Worm (Caenorhabditis elegans) whole organism, L4 larva: ENCODE results near the gene str-85.

Experiments
- F37D6.2 ChIP-seq: sonication (generic microtip); optimal IDR thresholded peaks from 2 replicates; lab custom pipeline; 2016; ENCODE audit warnings: mild to moderate bottlenecking, missing genetic modification characterization, missing compliant biosample characterization
- Y5F2A.4 ChIP-seq: fragments of 200-800 bp; sonication (Bioruptor generic); optimal IDR thresholded peaks from 2 replicates; lab custom pipeline; 2018; ENCODE audit warnings: mild to moderate bottlenecking, missing genetic modification characterization, missing compliant biosample characterization
- Y75B8A.6 ChIP-seq: fragments of 200-800 bp; sonication (Bioruptor generic); IDR thresholded peaks from 2 replicates; pipeline ENCODE4 v1.3.6; 2022; ENCODE audit warnings: missing genetic modification reagents, missing genetic modification characterization, missing compliant biosample characterization
- ama-1 ChIP-seq: fragments of 150-350 bp; optimal IDR thresholded peaks from 2 replicates; lab custom pipeline; 2014; ENCODE audit warnings: inconsistent platforms, mixed read lengths
- arid-1 ChIP-seq: fragments of 200-800 bp; sonication (Bioruptor generic); conservative IDR thresholded peaks from 2 replicates; pipeline ENCODE4 v1.3.6; 2022; ENCODE audit warnings: missing genetic modification reagents, missing genetic modification characterization, missing compliant biosample characterization
- attf-4 ChIP-seq: sonication (generic microtip); optimal IDR thresholded peaks from 3 replicates; lab custom pipeline; 2017; ENCODE audit warnings: missing biosample characterization, missing genetic modification characterization
- ceh-20 ChIP-seq: fragments of 200-800 bp; sonication (Bioruptor generic); IDR thresholded peaks from 2 replicates; pipeline ENCODE4 v1.3.6; 2022; ENCODE audit warnings: missing genetic modification reagents, missing genetic modification characterization, missing compliant biosample characterization
- ceh-32 ChIP-seq: sonication (generic microtip); optimal IDR thresholded peaks from 2 replicates; lab custom pipeline; 2016; ENCODE audit warnings: mild to moderate bottlenecking, missing genetic modification characterization, missing compliant biosample characterization; ENCODE audit not compliant: poor library complexity
- ceh-62 ChIP-seq: sonication (generic microtip); optimal IDR thresholded peaks from 2 replicates; lab custom pipeline; 2017; ENCODE audit warnings: missing biosample characterization, missing genetic modification characterization
- ctbp-1 ChIP-seq: fragments of 200-800 bp; sonication (Bioruptor generic); IDR thresholded peaks from 2 replicates; pipeline ENCODE4 v1.3.6; 2022; ENCODE audit warnings: missing genetic modification reagents, missing genetic modification characterization, missing compliant biosample characterization
- dmd-6 ChIP-seq: fragments of 200-800 bp; sonication (Bioruptor generic); IDR thresholded peaks from 2 replicates; pipeline ENCODE4 v1.3.6; 2022; ENCODE audit warnings: missing genetic modification reagents, missing genetic modification characterization, missing compliant biosample characterization
- dmd-8 ChIP-seq: fragments of 200-800 bp; sonication (Bioruptor generic); IDR thresholded peaks from 2 replicates; pipeline ENCODE4 v1.3.6; 2022; ENCODE audit warnings: missing genetic modification characterization, missing compliant biosample characterization
- duxl-1 ChIP-seq: sonication (generic microtip); optimal IDR thresholded peaks from 2 replicates; lab custom pipeline; 2016; ENCODE audit warnings: mild to moderate bottlenecking, missing genetic modification characterization, moderate library complexity, missing compliant biosample characterization; ENCODE audit not compliant: poor library complexity
- egl-43 ChIP-seq: fragments of 200-800 bp; sonication (Bioruptor generic); IDR thresholded peaks from 2 replicates; pipeline ENCODE4 v1.3.6; 2022; ENCODE audit warnings: missing genetic modification reagents, missing genetic modification characterization, missing compliant biosample characterization
- hmg-1.1 ChIP-seq: fragments of 200-800 bp; sonication (Bioruptor generic); IDR thresholded peaks from 2 replicates; pipeline ENCODE4 v1.3.6; 2022; ENCODE audit warnings: missing genetic modification reagents, missing genetic modification characterization, missing compliant biosample characterization
- lin-15B ChIP-seq: fragments of 150-350 bp; sonication (generic microtip); optimal IDR thresholded peaks from 3 replicates; lab custom pipeline; 2014; ENCODE audit warnings: missing biosample characterization, missing genetic modification characterization
- lin-38 ChIP-seq: fragments of 200-800 bp; sonication (Bioruptor generic); IDR thresholded peaks from 2 replicates; pipeline ENCODE4 v1.3.6; 2022; ENCODE audit warnings: missing genetic modification reagents, missing genetic modification characterization, missing compliant biosample characterization
- lsy-2 ChIP-seq, 2 experiments: fragments of 150-350 bp in 1 of 2; sonication (generic microtip) in 1 of 2; optimal IDR thresholded peaks; 2 replicates each; lab custom pipeline; 2014 to 2017; ENCODE audit warnings: missing biosample characterization in 2 of 2, missing genetic modification characterization in 2 of 2
- madf-5 ChIP-seq, 2 experiments: fragments of 200-800 bp; sonication (Bioruptor generic); IDR thresholded peaks; 2 replicates each; pipeline ENCODE4 v1.3.6; 2022; ENCODE audit warnings: missing compliant biosample characterization in 2 of 2, missing genetic modification characterization in 2 of 2
- madf-9 ChIP-seq: fragments of 200-800 bp; sonication (Bioruptor generic); conservative IDR thresholded peaks from 2 replicates; pipeline ENCODE4 v1.3.6; 2022; ENCODE audit warnings: missing genetic modification reagents, missing genetic modification characterization, missing compliant biosample characterization
- nhr-102 ChIP-seq: sonication (generic microtip); optimal IDR thresholded peaks from 2 replicates; lab custom pipeline; 2016; ENCODE audit warnings: mild to moderate bottlenecking, missing genetic modification characterization, moderate library complexity, missing compliant biosample characterization
- nhr-11 ChIP-seq: fragments of 150-350 bp; optimal IDR thresholded peaks from 2 replicates; lab custom pipeline; 2014; ENCODE audit warnings: missing biosample characterization, missing genetic modification characterization
- nhr-237 ChIP-seq: sonication (generic microtip); optimal IDR thresholded peaks from 2 replicates; lab custom pipeline; 2017; ENCODE audit warnings: missing biosample characterization, missing genetic modification characterization
- nhr-42 ChIP-seq: fragments of 200-800 bp; sonication (Bioruptor generic); IDR thresholded peaks from 2 replicates; pipeline ENCODE4 v1.3.6; 2022; ENCODE audit warnings: missing genetic modification characterization, missing compliant biosample characterization
- nhr-6 ChIP-seq: fragments of 150-350 bp; optimal IDR thresholded peaks from 2 replicates; lab custom pipeline; 2014; ENCODE audit warnings: missing biosample characterization, missing genetic modification characterization
- pqm-1 ChIP-seq: sonication (generic microtip); optimal IDR thresholded peaks from 2 replicates; lab custom pipeline; 2017; ENCODE audit warnings: missing biosample characterization, missing genetic modification characterization
- sdz-12 ChIP-seq: fragments of 200-800 bp; sonication (Bioruptor generic); optimal IDR thresholded peaks from 2 replicates; lab custom pipeline; 2018; ENCODE audit warnings: mild to moderate bottlenecking, missing genetic modification characterization, missing compliant biosample characterization
- spr-1 ChIP-seq: sonication (generic microtip); optimal IDR thresholded peaks from 2 replicates; lab custom pipeline; 2016; ENCODE audit warnings: mild to moderate bottlenecking, missing genetic modification characterization, missing compliant biosample characterization
- spr-3 ChIP-seq: fragments of 200-800 bp; sonication (Bioruptor generic); optimal IDR thresholded peaks from 2 replicates; lab custom pipeline; 2018; ENCODE audit warnings: mild to moderate bottlenecking, missing genetic modification characterization, missing compliant biosample characterization
- unc-39 ChIP-seq: sonication (generic microtip); optimal IDR thresholded peaks from 2 replicates; lab custom pipeline; 2017; ENCODE audit warnings: missing biosample characterization, missing genetic modification characterization
- unc-62 ChIP-seq, 3 experiments: fragments of 150-350 bp in 1 of 3; sonication (generic microtip); optimal IDR thresholded peaks in 2 of 3; peaks in 1 of 3; 1 replicate in 1 of 3; 2 replicates in 2 of 3; lab custom pipeline; 2014 to 2017; ENCODE audit warnings: missing biosample characterization in 3 of 3, missing genetic modification characterization in 3 of 3, missing genetic modification reagents in 3 of 3, missing genotype in 1 of 3
- zag-1 ChIP-seq: fragments of 150-350 bp; optimal IDR thresholded peaks from 2 replicates; lab custom pipeline; 2014; ENCODE audit warnings: missing biosample characterization, missing genetic modification characterization
- zfp-2 ChIP-seq: sonication (generic microtip); optimal IDR thresholded peaks from 2 replicates; lab custom pipeline; 2016; ENCODE audit warnings: mild to moderate bottlenecking, missing genetic modification characterization, missing compliant biosample characterization
- zfp-3 ChIP-seq: fragments of 200-800 bp; sonication (Bioruptor generic); conservative IDR thresholded peaks from 2 replicates; pipeline ENCODE4 v1.3.6; 2022; ENCODE audit warnings: missing genetic modification reagents, missing genetic modification characterization, missing compliant biosample characterization
- zip-11 ChIP-seq: fragments of 200-800 bp; sonication (Bioruptor generic); IDR thresholded peaks from 2 replicates; pipeline ENCODE4 v1.3.6; 2022; ENCODE audit warnings: missing genetic modification characterization, missing compliant biosample characterization
- zip-2 ChIP-seq: fragments of 150-350 bp; optimal IDR thresholded peaks from 2 replicates; lab custom pipeline; 2014; ENCODE audit warnings: missing biosample characterization, missing genetic modification characterization

str-85 gene

DNA sequence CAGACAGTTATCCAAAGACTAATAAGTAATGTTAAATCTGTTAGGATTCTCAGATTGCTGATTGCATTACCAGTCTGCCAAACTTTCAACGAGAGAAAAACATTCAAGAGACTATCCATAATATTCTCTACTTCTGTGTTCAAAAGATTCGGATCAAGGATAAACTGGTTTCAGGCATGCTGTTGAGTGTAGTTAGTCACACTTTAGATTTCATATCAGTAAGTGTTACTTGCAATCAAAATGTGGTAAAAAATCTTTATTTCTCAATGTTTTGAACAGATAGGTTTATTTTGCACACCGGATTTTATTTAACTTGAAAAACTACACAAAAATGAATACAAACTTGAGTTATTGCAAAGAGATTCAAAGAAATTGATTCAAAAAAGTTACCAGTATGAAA, 36.4 kb upstream of the str-85 start, which contains the start of gene oac-41:
Gene oac-41 (minus strand): TSS at position 101 of the 400 bp plus-strand sequence.
- no peak for TF ChIP-seq zfp-2 (tag; lab: Kevin White, UChicago)
- no peak for TF ChIP-seq nhr-237 (tag; lab: Kevin White, UChicago)
- no peak for TF ChIP-seq arid-1 (GFP tag; lab: Robert Waterston, UW)
- no peak for TF ChIP-seq ctbp-1 (GFP tag; lab: Robert Waterston, UW)
- TF ChIP-seq spr-1: no peak
- TF ChIP-seq zip-11 (GFP tag; lab: Robert Waterston, UW): no peak
- TF ChIP-seq zfp-3 (GFP tag; lab: Robert Waterston, UW): no peak
- TF ChIP-seq F37D6.2: no peak
- no peak for TF ChIP-seq nhr-102 (tag; lab: Kevin White, UChicago)
- TF ChIP-seq nhr-6 (tag; lab: Kevin White, UChicago): no peak
- no peak for TF ChIP-seq nhr-11 (tag; lab: Kevin White, UChicago)
- TF ChIP-seq lin-15B (tag; lab: Kevin White, UChicago): no peak
- no peak for TF ChIP-seq ceh-32

- TF ChIP-seq dmd-6 (GFP tag; lab: Robert Waterston, UW) (no peak), ceh-32 (no peak), dmd-8 (GFP tag; lab: Robert Waterston, UW) (no peak), lin-38 (GFP tag; lab: Robert Waterston, UW) (no peak), zip-2 (tag; lab: Kevin White, UChicago) (no peak), unc-62 (GFP tag; optimal IDR thresholded peaks at IDR 0.05 in 1 of 2; lab: Kevin White, UChicago) (peak in 1 of 2 experiments; percentile 97), unc-62 (tag; optimal IDR thresholded peaks at IDR 0.05; lab: Kevin White, UChicago) (no peak), lsy-2 (tag; optimal IDR thresholded peaks at IDR 0.05; lab: Kevin White, UChicago) (no peak)
These were observed 33.2 kb upstream of the str-85 start for ce11 chrV:9018871-9019270.

- TF ChIP-seq madf-5 (GFP tag; IDR thresholded peaks at IDR 0.05; lab: Robert Waterston, UW) (no peak), duxl-1 (tag; lab: Kevin White, UChicago) (no peak), spr-3 (GFP tag; lab: Kevin White, UChicago) (no peak), madf-9 (GFP tag; lab: Robert Waterston, UW) (no peak)
These were observed 30.8 kb upstream of the str-85 start, which contains the start of gene oac-40 for ce11 chrV:9016479-9016878. TSS of gene oac-40 (plus strand) at chrV:9016779.

DNA sequence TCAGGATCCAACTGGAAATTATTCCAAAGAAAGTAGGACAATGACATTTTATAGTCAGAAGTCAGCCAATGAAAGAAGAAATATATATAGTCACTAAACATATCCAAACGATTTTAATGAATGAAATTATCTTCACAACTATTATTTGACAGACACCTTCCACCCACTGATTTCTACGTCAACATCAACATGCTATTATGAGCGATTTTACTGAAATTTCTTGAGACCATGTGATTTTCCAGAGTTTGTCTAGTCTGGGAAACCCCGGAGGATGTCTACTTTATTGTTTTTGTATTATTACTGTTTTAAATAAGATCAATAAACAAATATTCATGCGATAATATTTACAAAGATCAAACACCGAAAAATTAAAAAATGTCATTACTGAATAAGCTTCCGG, 29.9 kb upstream of the str-85 start, which contains the start of gene srt-18:
Gene srt-18 (minus strand): TSS at position 101 of the 400 bp plus-strand sequence.
- TF ChIP-seq nhr-6 (tag; lab: Kevin White, UChicago) (no peak), lin-15B (tag; lab: Kevin White, UChicago) (no peak), zag-1 (no peak), hmg-1.1 (GFP tag; lab: Robert Waterston, UW) (no peak), ceh-20 (no peak), ama-1 (lab: Kevin White, UChicago) (no peak), F37D6.2 (no peak), nhr-42 (GFP tag; lab: Robert Waterston, UW) (no peak), unc-39 (tag; lab: Kevin White, UChicago) (no peak), Y5F2A.4 (GFP tag; lab: Kevin White, UChicago) (no peak), unc-62 (GFP tag; optimal IDR thresholded peaks at IDR 0.05 in 1 of 2; lab: Kevin White, UChicago) (no peak), unc-62 (tag; optimal IDR thresholded peaks at IDR 0.05; lab: Kevin White, UChicago) (no peak)

DNA sequence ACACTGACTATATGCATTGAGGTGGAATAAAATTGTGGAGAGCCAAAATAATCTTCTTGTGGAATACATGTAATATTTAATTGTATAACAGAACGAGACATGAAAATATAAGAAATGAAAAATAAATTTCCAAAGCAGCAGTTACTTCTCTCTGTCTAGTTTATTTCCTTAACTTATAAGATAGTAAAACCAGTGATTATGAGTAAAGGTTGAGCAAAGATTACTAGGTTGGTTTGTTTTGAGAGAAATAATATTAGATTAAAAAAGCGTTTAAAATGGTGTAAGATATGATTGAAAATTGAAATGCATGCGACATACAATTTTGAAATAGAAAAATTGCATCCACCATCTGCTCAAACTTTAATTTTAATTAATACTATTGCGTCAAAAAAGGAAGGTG, 28.1 kb upstream of the str-85 start, which contains the start of gene srh-201:
Gene srh-201 (minus strand): TSS at position 101 of the 400 bp plus-strand sequence.
- no peak for TF ChIP-seq pqm-1 (tag; lab: Kevin White, UChicago)
- TF ChIP-seq madf-5 (GFP tag; IDR thresholded peaks at IDR 0.05; lab: Robert Waterston, UW): no peak
- TF ChIP-seq attf-4: no peak
- no peak for TF ChIP-seq Y75B8A.6
- TF ChIP-seq lin-38 (GFP tag; lab: Robert Waterston, UW): no peak
- TF ChIP-seq lin-15B (tag; lab: Kevin White, UChicago): no peak
- TF ChIP-seq ceh-32: no peak
- TF ChIP-seq dmd-6 (GFP tag; lab: Robert Waterston, UW): no peak
- TF ChIP-seq sdz-12 (GFP tag; lab: Kevin White, UChicago): no peak
- TF ChIP-seq F37D6.2: no peak
- no peak for TF ChIP-seq egl-43 (GFP tag; lab: Robert Waterston, UW)
- TF ChIP-seq ceh-62 (tag; lab: Kevin White, UChicago): no peak
- TF ChIP-seq, all 104 proteins: peak for 0
